Fruit fly (Drosophila melanogaster) Kc167 (cell line): ENCODE data around the gene CG33286.

Source experiments
- Myc ChIP-seq: fragments of >200 bp; optimal IDR thresholded peaks from 2 replicates; lab custom pipeline; 2017; ENCODE audit warnings: missing external identifiers
- Sin3A ChIP-seq: fragments of >200 bp; optimal IDR thresholded peaks from 2 replicates; lab custom pipeline; 2018; ENCODE audit warnings: missing external identifiers
- h ChIP-seq: fragments of >200 bp; optimal IDR thresholded peaks from 3 replicates; lab custom pipeline; 2018; ENCODE audit warnings: missing external identifiers
- insv ChIP-seq: fragments of >200 bp; optimal IDR thresholded peaks from 3 replicates; lab custom pipeline; 2018; ENCODE audit warnings: missing external identifiers
- psq ChIP-seq: fragments of >200 bp; optimal IDR thresholded peaks from 2 replicates; lab custom pipeline; 2017; ENCODE audit warnings: missing external identifiers
- ttk ChIP-seq: sonication (Bioruptor generic); optimal IDR thresholded peaks from 2 replicates; lab custom pipeline; 2017; ENCODE audit warnings: missing external identifiers

Gene CG33286

dm6 chr3L:20927526-20927925 is 47.0 kb downstream of the CG33286 start, which contains the start of gene CG10589:
Gene CG10589, plus strand, starts transcription at chr3L:20927826.
- TF ChIP-seq h (no peak), insv (lab: Kevin White, UChicago) (no peak), Sin3A (no peak), ttk (lab: Kevin White, UChicago) (no peak), psq (lab: Kevin White, UChicago) (no peak), Myc (no peak)

- TF ChIP-seq psq (lab: Kevin White, UChicago) (no peak), Sin3A (no peak), ttk (lab: Kevin White, UChicago) (no peak), Myc (no peak), h (no peak), insv (lab: Kevin White, UChicago) (no peak)
These were observed 51.4 kb downstream of the CG33286 start for dm6 chr3L:20923030-20923591.

dm6 chr3L:20922279-20922830 is 52.1 kb downstream of the CG33286 start:
- TF ChIP-seq h, result no peak
- TF ChIP-seq ttk (lab: Kevin White, UChicago), result no peak
- TF ChIP-seq Sin3A, result no peak
- TF ChIP-seq Myc, result no peak
- TF ChIP-seq psq (lab: Kevin White, UChicago), result no peak
- TF ChIP-seq insv (lab: Kevin White, UChicago), result no peak

- TF ChIP-seq insv (lab: Kevin White, UChicago) (no peak), psq (lab: Kevin White, UChicago) (no peak)
These were observed 52.6 kb downstream of the CG33286 start for dm6 chr3L:20921859-20922258.
